Worm (Caenorhabditis elegans): ENCODE results near the gene wdr-20.

wdr-20 gene

DNA sequence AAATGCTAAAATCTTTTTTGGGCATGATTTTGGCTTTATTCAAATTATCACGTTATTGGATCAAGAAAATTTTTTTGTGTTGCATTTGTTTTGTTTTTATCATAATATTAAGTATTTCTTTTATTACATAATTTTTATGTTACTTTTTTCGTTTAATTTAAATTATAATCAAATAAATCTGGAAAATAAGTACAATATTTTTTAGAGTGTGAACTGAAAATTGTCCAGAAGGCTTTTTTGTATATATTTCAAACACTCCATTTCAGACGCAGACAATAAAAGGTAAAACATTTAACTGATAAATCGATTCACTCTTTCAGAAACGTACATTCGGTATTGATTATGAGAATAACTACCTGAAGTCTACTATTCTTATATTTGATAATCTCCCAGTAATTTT lies 26.6 kb downstream of the wdr-20 start, which contains the start of gene C08B6.11:
Gene C08B6.11, plus strand, starts transcription at position 301 of the 400 bp plus-strand sequence.
- TF ChIP-seq K09A11.1 (tag; optimal IDR thresholded peaks at IDR 0.05; ENCODE audit: insufficient read depth) (no peak), sdc-2 (tag; optimal IDR thresholded peaks at IDR 0.05) (no peak), ceh-45 (GFP tag; IDR thresholded peaks at IDR 0.05) (no peak), ceh-34 (tag; optimal IDR thresholded peaks at IDR 0.05) (no peak), npax-4 (tag; optimal IDR thresholded peaks at IDR 0.05) (no peak), T23F11.4 (GFP tag; optimal IDR thresholded peaks at IDR 0.05) (no peak), eyg-1 (tag; optimal IDR thresholded peaks at IDR 0.05) (no peak), pros-1 (tag; optimal IDR thresholded peaks at IDR 0.05) (no peak), C08G9.2 (tag; optimal IDR thresholded peaks at IDR 0.05) (no peak), Y22D7AL.16 (tag; optimal IDR thresholded peaks at IDR 0.05) (no peak), ceh-2 (tag; optimal IDR thresholded peaks at IDR 0.05) (no peak), pax-1 (tag; optimal IDR thresholded peaks at IDR 0.05) (no peak)

DNA sequence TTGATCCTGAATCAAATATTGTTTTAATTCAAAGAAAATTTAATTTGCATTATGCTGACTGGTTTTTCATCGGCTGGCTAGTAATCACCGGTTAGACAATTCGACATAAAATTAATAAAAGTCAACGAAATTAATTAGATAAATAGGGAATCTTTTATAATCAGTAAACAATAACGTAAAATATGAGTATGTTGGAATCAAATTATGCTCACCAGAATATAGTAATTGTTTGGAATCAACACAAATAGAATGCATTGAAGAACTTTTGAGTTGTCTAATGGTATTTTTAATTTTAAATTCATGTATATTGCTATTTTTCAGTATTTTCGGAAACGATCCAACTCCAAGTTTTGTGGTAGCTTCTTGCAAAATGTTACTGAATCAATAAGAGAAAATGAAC lies 28.5 kb downstream of the wdr-20 start, which contains the start of gene C08B6.2:
Gene C08B6.2, plus strand, starts transcription at position 301 of the 400 bp plus-strand sequence.
- TF ChIP-seq pha-2 (tag; optimal IDR thresholded peaks at IDR 0.05) (no peak), nfya-1 (tag; optimal IDR thresholded peaks at IDR 0.05) (no peak), ref-2 (tag; optimal IDR thresholded peaks at IDR 0.05) (no peak), ceh-6 (GFP tag; optimal IDR thresholded peaks at IDR 0.05) (no peak), nhr-232 (tag; optimal IDR thresholded peaks at IDR 0.05) (no peak), ceh-24 (tag; optimal IDR thresholded peaks at IDR 0.05) (no peak), mec-3 (tag; optimal IDR thresholded peaks at IDR 0.05; ENCODE audit: borderline replicate concordance) (no peak), K09A11.1 (tag; optimal IDR thresholded peaks at IDR 0.05; ENCODE audit: insufficient read depth) (no peak), lim-6 (tag; optimal IDR thresholded peaks at IDR 0.05) (no peak), fkh-10 (GFP tag; optimal IDR thresholded peaks at IDR 0.05) (no peak), hlh-13 (GFP tag; optimal IDR thresholded peaks at IDR 0.05) (no peak), zip-5 (tag; optimal IDR thresholded peaks at IDR 0.05) (no peak), dmd-4 (tag; optimal IDR thresholded peaks at IDR 0.05; ENCODE audit: borderline replicate concordance) (no peak), rnt-1 (tag; optimal IDR thresholded peaks at IDR 0.05) (no peak), unc-42 (tag; optimal IDR thresholded peaks at IDR 0.05) (no peak)

ce11 chrV:10104785-10105310 lies 29.1 kb downstream of the wdr-20 start, which contains the start of gene ugt-17:
Gene ugt-17, minus strand, starts transcription at chrV:10104964.
- TF ChIP-seq fkh-10 (GFP tag; optimal IDR thresholded peaks at IDR 0.05) (no peak), rnt-1 (tag; optimal IDR thresholded peaks at IDR 0.05) (no peak), pqm-1 (tag; optimal IDR thresholded peaks at IDR 0.05) (no peak), Y22D7AL.16 (tag; optimal IDR thresholded peaks at IDR 0.05) (no peak), tbx-7 (tag; optimal IDR thresholded peaks at IDR 0.05) (no peak), unc-86 (tag; optimal IDR thresholded peaks at IDR 0.05) (no peak), sox-4 (tag; optimal IDR thresholded peaks at IDR 0.05) (no peak), ceh-48 (tag; optimal IDR thresholded peaks at IDR 0.05) (no peak), pha-2 (tag; optimal IDR thresholded peaks at IDR 0.05) (no peak), ceh-31 (tag; optimal IDR thresholded peaks at IDR 0.05) (no peak), dve-1 (tag; optimal IDR thresholded peaks at IDR 0.05) (no peak), nhr-232 (tag; optimal IDR thresholded peaks at IDR 0.05) (no peak), ceh-19 (GFP tag; optimal IDR thresholded peaks at IDR 0.05) (no peak)

ce11 chrV:10103811-10104210 lies 30.1 kb downstream of the wdr-20 start:
- TF ChIP-seq ahr-1 (tag; optimal IDR thresholded peaks at IDR 0.05) = no peak
- TF ChIP-seq dmd-4 (tag; optimal IDR thresholded peaks at IDR 0.05; ENCODE audit: borderline replicate concordance) = no peak
- no peak for TF ChIP-seq hlh-13 (GFP tag; optimal IDR thresholded peaks at IDR 0.05)
- no peak for TF ChIP-seq nhr-232 (tag; optimal IDR thresholded peaks at IDR 0.05)
- no peak for TF ChIP-seq tbx-2 (tag; optimal IDR thresholded peaks at IDR 0.05)
- no peak for TF ChIP-seq pha-2 (tag; optimal IDR thresholded peaks at IDR 0.05)
- no peak for TF ChIP-seq lim-6 (tag; optimal IDR thresholded peaks at IDR 0.05)
- no peak for TF ChIP-seq tbx-7 (tag; optimal IDR thresholded peaks at IDR 0.05)
- TF ChIP-seq hlh-30 (tag; optimal IDR thresholded peaks at IDR 0.05; ENCODE audit: insufficient read depth) = no peak
- no peak for TF ChIP-seq ref-2 (tag; optimal IDR thresholded peaks at IDR 0.05)
- TF ChIP-seq hlh-6 (tag; optimal IDR thresholded peaks at IDR 0.05) = no peak
- no peak for TF ChIP-seq ceh-6 (GFP tag; optimal IDR thresholded peaks at IDR 0.05)
- no peak for TF ChIP-seq nfya-1 (tag; optimal IDR thresholded peaks at IDR 0.05)
- TF ChIP-seq unc-42 (tag; optimal IDR thresholded peaks at IDR 0.05) = no peak
- no peak for TF ChIP-seq elt-4 (tag; optimal IDR thresholded peaks at IDR 0.05)
- no peak for TF ChIP-seq sox-2 (GFP tag; IDR thresholded peaks at IDR 0.05)
